Fruit fly (Drosophila melanogaster) Kc167 (cell line): ENCODE data around the gene CG13005.

Source experiments
- Myc ChIP-seq: fragments of >200 bp; optimal IDR thresholded peaks from 2 replicates; lab custom pipeline; 2017; ENCODE audit warnings: missing external identifiers
- Sin3A ChIP-seq: fragments of >200 bp; optimal IDR thresholded peaks from 2 replicates; lab custom pipeline; 2018; ENCODE audit warnings: missing external identifiers
- h ChIP-seq: fragments of >200 bp; optimal IDR thresholded peaks from 3 replicates; lab custom pipeline; 2018; ENCODE audit warnings: missing external identifiers
- insv ChIP-seq: fragments of >200 bp; optimal IDR thresholded peaks from 3 replicates; lab custom pipeline; 2018; ENCODE audit warnings: missing external identifiers
- psq ChIP-seq: fragments of >200 bp; optimal IDR thresholded peaks from 2 replicates; lab custom pipeline; 2017; ENCODE audit warnings: missing external identifiers
- ttk ChIP-seq: sonication (Bioruptor generic); optimal IDR thresholded peaks from 2 replicates; lab custom pipeline; 2017; ENCODE audit warnings: missing external identifiers

DNA sequence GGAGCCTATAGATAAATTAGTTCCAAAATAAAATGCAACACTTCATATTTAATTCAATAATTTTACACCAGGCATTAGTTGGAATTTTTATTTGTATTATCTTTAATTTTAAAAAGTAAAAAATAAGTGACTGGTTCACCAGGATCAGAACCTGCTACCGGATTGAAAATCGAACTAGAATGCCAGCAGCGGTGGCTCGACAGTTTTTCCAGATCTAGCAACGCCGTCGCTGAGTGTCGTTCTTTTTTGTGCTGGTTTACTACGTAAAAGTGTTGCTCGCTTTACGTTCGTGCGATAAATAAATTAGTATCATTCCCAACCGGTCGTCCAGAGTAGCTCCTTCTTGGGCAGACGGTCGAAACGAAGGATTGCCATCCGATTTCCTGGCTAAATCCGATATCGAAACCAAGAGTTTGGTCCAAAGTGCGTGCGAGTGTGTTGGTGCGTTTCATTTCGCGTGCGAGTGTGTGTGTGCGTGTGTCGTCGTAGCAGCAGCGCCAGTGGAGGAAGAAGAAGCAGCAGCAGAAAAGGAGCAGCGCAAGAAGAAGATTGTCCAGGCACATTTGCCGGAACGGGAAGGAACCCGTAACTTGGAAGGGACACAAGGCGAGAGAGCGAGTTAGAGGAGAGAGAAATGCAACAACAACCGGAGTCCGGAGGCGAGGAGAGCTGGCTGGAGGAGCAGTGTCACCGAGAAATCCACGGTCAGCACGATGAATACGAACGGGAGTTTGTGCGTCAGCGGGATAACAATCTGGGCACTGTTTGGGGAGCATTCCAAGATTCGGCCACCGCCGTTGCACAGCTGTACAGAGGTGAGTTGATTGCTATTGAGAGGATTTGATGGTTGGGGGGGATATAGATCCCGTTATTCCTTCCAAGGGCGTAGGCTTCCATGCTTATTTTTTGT is 11.3 kb upstream of the CG13005 start, which contains the start of gene CG4768:
- TF ChIP-seq h (lab: Kevin White, UChicago) (no peak), ttk (lab: Kevin White, UChicago) (no peak), Sin3A (lab: Kevin White, UChicago) (no peak), psq (lab: Kevin White, UChicago) (no peak), insv (lab: Kevin White, UChicago) (no peak), Myc (lab: Kevin White, UChicago) (no peak)
